Worm (Caenorhabditis elegans) whole organism, late embryonic: ENCODE data around the gene lin-29.

Experiments
- C38D4.7 ChIP-seq: fragments of 200-800 bp; sonication (Bioruptor generic); optimal IDR thresholded peaks from 2 replicates; lab custom pipeline; 2018; ENCODE audit warnings: mild to moderate bottlenecking, missing genetic modification characterization, moderate library complexity, missing compliant biosample characterization
- F13H6.1 ChIP-seq: sonication (generic microtip); optimal IDR thresholded peaks from 2 replicates; lab custom pipeline; 2016; ENCODE audit warnings: missing genetic modification characterization, missing compliant biosample characterization
- K09A11.1 ChIP-seq: sonication (generic microtip); optimal IDR thresholded peaks from 2 replicates; lab custom pipeline; 2017; ENCODE audit warnings: antibody characterized with exemption, mild to moderate bottlenecking, missing genetic modification characterization, missing compliant biosample characterization; ENCODE audit not compliant: insufficient read depth
- Y22D7AL.16 ChIP-seq: sonication (generic microtip); optimal IDR thresholded peaks from 2 replicates; lab custom pipeline; 2016; ENCODE audit warnings: missing genetic modification characterization, missing compliant biosample characterization
- ahr-1 ChIP-seq: sonication (generic microtip); optimal IDR thresholded peaks from 2 replicates; lab custom pipeline; 2016; ENCODE audit warnings: missing genetic modification characterization, missing compliant biosample characterization
- ama-1 ChIP-seq: fragments of 150-350 bp; optimal IDR thresholded peaks from 2 replicates; lab custom pipeline; 2014
- ceh-22 ChIP-seq: sonication (generic microtip); optimal IDR thresholded peaks from 2 replicates; lab custom pipeline; 2017; ENCODE audit warnings: missing biosample characterization, missing genetic modification characterization
- ceh-24 ChIP-seq: sonication (generic microtip); optimal IDR thresholded peaks from 2 replicates; lab custom pipeline; 2016; ENCODE audit warnings: mild to moderate bottlenecking, missing genetic modification characterization, missing compliant biosample characterization
- ceh-34 ChIP-seq: sonication (generic microtip); optimal IDR thresholded peaks from 2 replicates; lab custom pipeline; 2016; ENCODE audit warnings: mild to moderate bottlenecking, missing genetic modification characterization, missing compliant biosample characterization
- ceh-45 ChIP-seq: fragments of 200-800 bp; sonication (Bioruptor generic); IDR thresholded peaks from 2 replicates; pipeline ENCODE4 v1.3.6; 2022; ENCODE audit warnings: missing genetic modification reagents, missing genetic modification characterization, missing compliant biosample characterization
- ceh-48 ChIP-seq: sonication (generic microtip); optimal IDR thresholded peaks from 2 replicates; lab custom pipeline; 2016; ENCODE audit warnings: missing genetic modification characterization, inconsistent platforms, missing compliant biosample characterization
- ceh-6 ChIP-seq: fragments of 200-800 bp; sonication (Bioruptor generic); optimal IDR thresholded peaks from 2 replicates; lab custom pipeline; 2018; ENCODE audit warnings: mild to moderate bottlenecking, missing genetic modification characterization, missing compliant biosample characterization
- ceh-9 ChIP-seq: sonication (generic microtip); optimal IDR thresholded peaks from 2 replicates; lab custom pipeline; 2016; ENCODE audit warnings: mild to moderate bottlenecking, missing genetic modification characterization, inconsistent platforms, missing compliant biosample characterization
- che-1 ChIP-seq: sonication (generic microtip); optimal IDR thresholded peaks from 2 replicates; lab custom pipeline; 2016; ENCODE audit warnings: mild to moderate bottlenecking, missing genetic modification characterization, missing compliant biosample characterization
- dmd-4 ChIP-seq: sonication (generic microtip); optimal IDR thresholded peaks from 2 replicates; lab custom pipeline; 2016; ENCODE audit warnings: borderline replicate concordance, missing genetic modification characterization, missing compliant biosample characterization
- dve-1 ChIP-seq: sonication (generic microtip); optimal IDR thresholded peaks from 2 replicates; lab custom pipeline; 2017; ENCODE audit warnings: antibody characterized with exemption, mild to moderate bottlenecking, missing genetic modification characterization, missing compliant biosample characterization
- elt-2 ChIP-seq: sonication (generic microtip); optimal IDR thresholded peaks from 2 replicates; lab custom pipeline; 2016; ENCODE audit warnings: missing genetic modification reagents, missing genetic modification characterization, missing compliant biosample characterization
- ets-4 ChIP-seq: sonication (generic microtip); optimal IDR thresholded peaks from 2 replicates; lab custom pipeline; 2016; ENCODE audit warnings: missing genetic modification characterization, missing compliant biosample characterization
- eyg-1 ChIP-seq: sonication (generic microtip); optimal IDR thresholded peaks from 2 replicates; lab custom pipeline; 2016; ENCODE audit warnings: missing genotype, missing genetic modification characterization, missing compliant biosample characterization
- fax-1 ChIP-seq: sonication (generic microtip); optimal IDR thresholded peaks from 2 replicates; lab custom pipeline; 2016; ENCODE audit warnings: missing genotype, missing genetic modification characterization, missing compliant biosample characterization
- fkh-10 ChIP-seq: fragments of 150-350 bp; optimal IDR thresholded peaks from 2 replicates; lab custom pipeline; 2014; ENCODE audit warnings: missing biosample characterization, missing genetic modification reagents, missing genetic modification characterization
- fkh-6 ChIP-seq: sonication (generic microtip); optimal IDR thresholded peaks from 2 replicates; lab custom pipeline; 2016; ENCODE audit warnings: missing genetic modification characterization, missing compliant biosample characterization
- hlh-13 ChIP-seq: fragments of 200-800 bp; sonication (Bioruptor generic); optimal IDR thresholded peaks from 2 replicates; lab custom pipeline; 2018; ENCODE audit warnings: mild to moderate bottlenecking, missing genetic modification characterization, missing compliant biosample characterization
- hlh-15 ChIP-seq: sonication (generic microtip); optimal IDR thresholded peaks from 2 replicates; lab custom pipeline; 2016; ENCODE audit warnings: missing genetic modification characterization, missing compliant biosample characterization
- hlh-8 ChIP-seq: sonication (generic microtip); optimal IDR thresholded peaks from 2 replicates; lab custom pipeline; 2016; ENCODE audit warnings: missing genotype, missing genetic modification characterization, missing compliant biosample characterization
- lim-6 ChIP-seq: sonication (generic microtip); optimal IDR thresholded peaks from 2 replicates; lab custom pipeline; 2016; ENCODE audit warnings: missing genetic modification characterization, missing compliant biosample characterization
- madf-2 ChIP-seq: sonication (generic microtip); optimal IDR thresholded peaks from 2 replicates; lab custom pipeline; 2017; ENCODE audit warnings: missing genetic modification characterization, missing compliant biosample characterization
- mec-3 ChIP-seq: sonication (generic microtip); optimal IDR thresholded peaks from 2 replicates; lab custom pipeline; 2016; ENCODE audit warnings: borderline replicate concordance, missing genetic modification characterization, missing compliant biosample characterization
- nfya-1 ChIP-seq: sonication (generic microtip); optimal IDR thresholded peaks from 2 replicates; lab custom pipeline; 2017; ENCODE audit warnings: missing genetic modification characterization, mild to moderate bottlenecking, missing compliant biosample characterization, antibody characterized with exemption, moderate library complexity
- nhr-11 ChIP-seq: fragments of 150-350 bp; optimal IDR thresholded peaks from 2 replicates; lab custom pipeline; 2014; ENCODE audit warnings: missing biosample characterization, missing genetic modification characterization
- nhr-232 ChIP-seq: sonication (generic microtip); optimal IDR thresholded peaks from 2 replicates; lab custom pipeline; 2016; ENCODE audit warnings: missing genetic modification characterization, missing compliant biosample characterization
- odd-2 ChIP-seq: sonication (generic microtip); optimal IDR thresholded peaks from 2 replicates; lab custom pipeline; 2017; ENCODE audit warnings: antibody characterized with exemption, mild to moderate bottlenecking, missing genetic modification characterization, missing compliant biosample characterization
- pag-3 ChIP-seq: sonication (generic microtip); optimal IDR thresholded peaks from 2 replicates; lab custom pipeline; 2016; ENCODE audit warnings: missing compliant biosample characterization, missing genetic modification characterization, borderline replicate concordance
- pat-9 ChIP-seq: fragments of 200-800 bp; sonication (Bioruptor generic); optimal IDR thresholded peaks from 2 replicates; lab custom pipeline; 2018; ENCODE audit warnings: mild to moderate bottlenecking, missing genetic modification characterization, moderate library complexity, missing compliant biosample characterization
- pha-4 ChIP-seq: fragments of 150-350 bp; optimal IDR thresholded peaks from 2 replicates; lab custom pipeline; 2018; ENCODE audit warnings: missing biosample characterization, missing genetic modification reagents, missing genetic modification characterization
- rnt-1 ChIP-seq: sonication (generic microtip); optimal IDR thresholded peaks from 2 replicates; lab custom pipeline; 2016; ENCODE audit warnings: missing genetic modification characterization, missing compliant biosample characterization
- sox-2 ChIP-seq: fragments of 200-800 bp; sonication (Bioruptor generic); IDR thresholded peaks from 2 replicates; pipeline ENCODE4 v1.3.6; 2022; ENCODE audit warnings: missing genetic modification reagents, missing genetic modification characterization, missing compliant biosample characterization
- unc-42 ChIP-seq: sonication (generic microtip); optimal IDR thresholded peaks from 2 replicates; lab custom pipeline; 2016; ENCODE audit warnings: missing genotype, missing genetic modification characterization, missing compliant biosample characterization

The lin-29 gene

DNA sequence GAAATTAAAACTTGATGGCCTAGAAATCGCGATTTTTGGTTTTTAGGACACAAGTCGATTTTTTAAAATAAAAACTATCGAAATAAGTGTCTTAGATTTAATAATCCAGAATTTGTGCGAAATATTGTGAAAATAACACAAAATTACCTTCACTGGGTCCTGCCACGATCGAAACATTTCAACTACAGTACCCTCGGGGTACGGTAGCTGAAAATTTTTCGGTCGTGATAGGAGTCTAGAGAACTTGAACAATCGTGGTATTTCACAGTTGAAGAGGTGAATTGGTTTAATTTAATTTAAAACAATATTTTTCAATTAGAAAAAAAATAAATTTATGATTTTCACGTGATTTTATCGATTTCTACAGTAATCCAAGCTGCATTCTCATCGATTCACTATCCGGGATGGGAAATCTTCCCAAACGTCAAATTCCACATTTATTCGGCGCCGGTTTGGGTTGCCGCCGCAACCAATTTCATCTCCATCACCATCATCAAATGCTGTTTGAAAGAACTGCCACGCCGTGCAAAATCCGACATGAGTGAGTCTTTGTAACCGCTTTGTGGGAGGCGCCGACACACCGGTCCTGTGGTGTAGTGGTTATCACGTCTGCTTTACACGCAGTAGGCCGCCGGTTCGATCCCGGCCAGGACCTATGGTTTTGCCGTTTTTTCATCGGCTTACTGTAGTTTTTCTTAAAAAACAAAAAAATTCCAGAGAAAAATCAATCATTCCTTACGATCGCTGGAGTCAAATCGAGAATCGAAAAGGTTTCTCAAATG lies 23.8 kb upstream of the lin-29 start (continued):
- no peak for TF ChIP-seq ceh-24 (tag; lab: Kevin White, UChicago)
- TF ChIP-seq fkh-10 = no peak
- TF ChIP-seq ama-1 (lab: Kevin White, UChicago) = no peak
- no peak for TF ChIP-seq ceh-9 (tag; lab: Kevin White, UChicago)
- peak; percentile 42 for TF ChIP-seq C38D4.7 (GFP tag; lab: Kevin White, UChicago)
- peak; percentile 44 for TF ChIP-seq dmd-4 (tag; lab: Kevin White, UChicago)
- peak; percentile 3 for TF ChIP-seq Y22D7AL.16 (tag; lab: Kevin White, UChicago)
- TF ChIP-seq ceh-48 (tag; lab: Kevin White, UChicago) = peak; percentile 40
- no peak for TF ChIP-seq eyg-1 (tag; lab: Kevin White, UChicago)
- TF ChIP-seq nhr-11 = no peak
- TF ChIP-seq rnt-1 = peak; percentile 58
- no peak for TF ChIP-seq ceh-45
- no peak for TF ChIP-seq lim-6
- TF ChIP-seq K09A11.1 (tag; lab: Kevin White, UChicago) = peak; percentile 36
- peak; percentile 65 for TF ChIP-seq elt-2
- peak; percentile 40 for TF ChIP-seq nfya-1 (tag; lab: Kevin White, UChicago)
- TF ChIP-seq hlh-13 (GFP tag; lab: Kevin White, UChicago) = peak; percentile 48
- peak; percentile 5; the same call in 1 of the 2 replicates for TF ChIP-seq sox-2 (GFP tag; lab: Robert Waterston, UW)
- peak; percentile 48 for TF ChIP-seq nhr-232
- TF ChIP-seq ceh-34 (tag; lab: Kevin White, UChicago) = peak; percentile 11
- TF ChIP-seq che-1 (tag; lab: Kevin White, UChicago) = peak; percentile 54

DNA sequence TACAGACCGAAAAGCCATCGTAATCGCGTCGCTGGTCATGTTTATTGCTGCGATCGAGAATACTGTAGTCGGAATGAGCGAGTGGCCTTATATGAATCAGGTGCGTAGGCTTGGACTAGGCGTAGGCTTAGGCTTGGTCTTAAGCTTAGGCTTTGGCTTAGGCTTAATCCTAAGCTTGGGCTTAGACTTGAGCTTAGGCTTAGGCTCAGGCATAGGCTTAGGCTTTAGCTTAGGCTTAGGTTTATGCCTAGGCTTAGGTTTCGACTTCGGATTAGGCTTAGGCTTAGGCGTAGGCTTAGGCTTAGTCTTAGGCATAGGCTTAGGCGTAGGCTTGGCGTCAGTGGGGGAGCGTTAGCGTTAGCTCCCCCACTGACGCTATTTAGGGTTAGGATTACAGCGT lies 19.7 kb upstream of the lin-29 start:
- TF ChIP-seq rnt-1 (no peak), dve-1 (tag; lab: Kevin White, UChicago) (peak; percentile 82)

DNA sequence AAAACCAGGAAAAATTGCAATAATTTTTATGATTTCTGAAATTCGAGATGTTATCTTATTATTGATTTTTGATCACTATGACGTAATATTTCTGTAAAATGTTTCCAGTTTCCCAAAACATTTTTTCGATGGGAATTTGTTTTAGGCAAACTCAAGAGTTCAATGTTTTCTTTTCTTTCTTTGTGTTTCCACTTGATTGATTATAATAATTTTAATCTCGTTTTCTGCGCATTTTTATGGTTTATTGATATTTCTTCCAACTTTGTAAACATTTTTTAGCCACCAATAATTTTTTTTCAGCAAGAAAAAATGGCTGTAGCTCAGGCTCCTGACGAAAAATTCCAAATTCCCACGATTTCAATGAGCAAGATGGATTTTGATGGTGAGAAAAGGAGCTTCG lies 19.1 kb upstream of the lin-29 start, which contains the start of gene W03C9.6:
W03C9.6 (plus strand) TSS at position 301 of the 400 bp plus-strand sequence.
- TF ChIP-seq ahr-1 (tag; lab: Kevin White, UChicago) (no peak), F13H6.1 (tag; lab: Kevin White, UChicago) (no peak), pha-4 (no peak), hlh-8 (tag; lab: Kevin White, UChicago) (no peak), lim-6 (no peak), K09A11.1 (tag; lab: Kevin White, UChicago) (no peak), hlh-15 (tag; lab: Kevin White, UChicago) (no peak), fax-1 (tag; lab: Kevin White, UChicago) (no peak), che-1 (tag; lab: Kevin White, UChicago) (no peak), fkh-6 (tag; lab: Kevin White, UChicago) (no peak)

DNA sequence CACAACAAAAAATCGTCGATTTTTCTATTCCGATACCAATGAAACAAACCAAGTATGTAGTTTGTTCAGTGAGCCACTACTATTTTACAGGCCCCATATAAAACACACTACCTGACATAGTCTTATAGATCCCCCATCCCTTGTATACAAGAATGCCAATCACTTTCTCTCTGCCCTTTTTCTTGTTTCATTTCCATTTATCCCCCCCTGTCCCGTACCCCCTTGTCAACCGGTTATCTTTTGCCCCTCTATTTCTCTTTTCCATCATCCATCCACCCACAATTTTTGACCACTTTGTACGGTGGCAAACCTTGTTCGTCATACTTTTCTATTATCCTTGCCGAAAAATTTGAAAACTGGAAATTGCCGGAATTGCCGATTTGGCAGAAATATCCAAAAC lies 17.8 kb upstream of the lin-29 start:
- TF ChIP-seq ceh-45 = no peak
- TF ChIP-seq unc-42 (tag; lab: Kevin White, UChicago) = no peak
- no peak for TF ChIP-seq odd-2 (tag; lab: Kevin White, UChicago)
- no peak for TF ChIP-seq madf-2 (tag; lab: Kevin White, UChicago)

DNA sequence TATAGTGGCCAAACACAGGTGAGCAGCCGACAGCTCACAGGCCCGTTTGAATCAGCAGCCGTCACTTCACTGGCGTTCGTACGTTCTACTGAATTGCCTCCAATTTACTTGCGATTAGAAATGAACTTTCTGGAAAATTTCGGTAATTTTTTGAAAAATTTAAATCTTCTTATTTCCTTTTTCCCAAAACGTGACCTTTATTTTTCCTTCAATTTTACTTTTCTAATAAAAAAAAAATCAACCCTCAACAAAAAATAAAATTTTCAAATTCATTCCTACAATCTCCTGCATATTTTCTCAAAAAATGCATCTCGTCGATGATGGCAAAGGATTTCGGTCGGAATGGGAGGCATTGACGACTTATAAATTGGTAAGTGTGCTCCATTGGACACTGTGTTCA lies 13.3 kb upstream of the lin-29 start, which contains the start of gene W03C9.8:
W03C9.8 (plus strand) TSS at position 301 of the 400 bp plus-strand sequence.
- TF ChIP-seq dmd-4 (tag; lab: Kevin White, UChicago) = no peak
- no peak for TF ChIP-seq ets-4 (tag; lab: Kevin White, UChicago)
- no peak for TF ChIP-seq ceh-22
- TF ChIP-seq pag-3 = no peak
- no peak for TF ChIP-seq che-1 (tag; lab: Kevin White, UChicago)
- no peak for TF ChIP-seq dve-1 (tag; lab: Kevin White, UChicago)
- no peak for TF ChIP-seq pat-9 (tag; lab: Kevin White, UChicago)
- no peak for TF ChIP-seq ceh-6 (GFP tag; lab: Kevin White, UChicago)
- no peak for TF ChIP-seq mec-3 (tag; lab: Kevin White, UChicago)
- no peak for TF ChIP-seq ama-1 (lab: Kevin White, UChicago)
- no peak for TF ChIP-seq hlh-15 (tag; lab: Kevin White, UChicago)
- TF ChIP-seq ceh-48 (tag; lab: Kevin White, UChicago) = no peak
- TF ChIP-seq Y22D7AL.16 (tag; lab: Kevin White, UChicago) = no peak
